Worm (Caenorhabditis elegans): ENCODE results near the gene hif-1.

The hif-1 gene

ce11 chrV:20802906-20803305 is 22.7 kb downstream of the hif-1 start, which contains the start of gene Y44A6D.5:
Gene Y44A6D.5, minus strand, starts transcription at chrV:20803006.
- TF ChIP-seq hlh-13 (GFP tag; optimal IDR thresholded peaks at IDR 0.05) (no peak), ets-4 (tag; optimal IDR thresholded peaks at IDR 0.05) (no peak), ztf-16 (tag; optimal IDR thresholded peaks at IDR 0.05) (no peak), ceh-6 (GFP tag; optimal IDR thresholded peaks at IDR 0.05) (no peak), ceh-9 (tag; optimal IDR thresholded peaks at IDR 0.05) (no peak), ceh-31 (tag; optimal IDR thresholded peaks at IDR 0.05) (no peak), mec-3 (tag; optimal IDR thresholded peaks at IDR 0.05; ENCODE audit: borderline replicate concordance) (no peak), F13H6.1 (tag; optimal IDR thresholded peaks at IDR 0.05) (no peak), gmeb-2 (tag; optimal IDR thresholded peaks at IDR 0.05) (no peak), lin-11 (tag; optimal IDR thresholded peaks at IDR 0.05) (no peak), unc-86 (tag; optimal IDR thresholded peaks at IDR 0.05) (no peak), che-1 (tag; optimal IDR thresholded peaks at IDR 0.05) (no peak), elt-2 (tag; optimal IDR thresholded peaks at IDR 0.05) (no peak), ref-2 (tag; optimal IDR thresholded peaks at IDR 0.05) (no peak), ceh-22 (tag; optimal IDR thresholded peaks at IDR 0.05) (no peak), unc-55 (GFP tag; optimal IDR thresholded peaks at IDR 0.05) (no peak), ceh-24 (tag; optimal IDR thresholded peaks at IDR 0.05) (no peak), Y22D7AL.16 (tag; optimal IDR thresholded peaks at IDR 0.05) (no peak), tbx-2 (tag; optimal IDR thresholded peaks at IDR 0.05) (no peak), T23F11.4 (GFP tag; optimal IDR thresholded peaks at IDR 0.05) (no peak)

DNA sequence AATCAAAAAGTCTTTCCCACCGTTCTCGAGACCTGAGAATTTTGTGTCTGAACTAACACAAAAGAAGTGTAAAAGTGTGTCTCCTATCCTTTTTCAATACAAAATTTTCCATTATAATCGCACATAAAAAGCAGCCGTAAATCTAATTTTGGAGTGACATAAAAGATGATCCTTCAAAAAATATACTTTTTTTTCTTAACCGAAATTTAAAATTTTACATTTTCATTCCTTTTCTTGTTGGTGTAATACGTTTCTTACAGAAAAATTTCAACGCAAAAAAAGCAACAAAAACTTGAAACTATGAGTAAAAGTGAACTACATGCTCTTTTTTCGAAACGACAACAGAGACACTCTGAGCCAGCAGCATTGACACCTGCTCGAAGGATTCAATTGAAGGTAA is 26.8 kb downstream of the hif-1 start, which contains the start of gene Y44A6D.6:
Gene Y44A6D.6, plus strand, starts transcription at position 301 of the 400 bp plus-strand sequence.
- TF ChIP-seq ceh-48 (tag; optimal IDR thresholded peaks at IDR 0.05) (no peak), dmd-4 (tag; optimal IDR thresholded peaks at IDR 0.05; ENCODE audit: borderline replicate concordance) (no peak), fax-1 (tag; optimal IDR thresholded peaks at IDR 0.05) (no peak), sox-2 (GFP tag; IDR thresholded peaks at IDR 0.05) (no peak), ceh-19 (GFP tag; optimal IDR thresholded peaks at IDR 0.05) (no peak), hlh-8 (tag; optimal IDR thresholded peaks at IDR 0.05) (no peak), pat-9 (tag; optimal IDR thresholded peaks at IDR 0.05) (no peak), Y22D7AL.16 (tag; optimal IDR thresholded peaks at IDR 0.05) (no peak), madf-2 (tag; optimal IDR thresholded peaks at IDR 0.05) (no peak)

ce11 chrV:20813646-20814045 is 33.4 kb downstream of the hif-1 start:
- TF ChIP-seq pax-1 (tag; optimal IDR thresholded peaks at IDR 0.05) = no peak
- peak; percentile 18 for TF ChIP-seq unc-42 (tag; optimal IDR thresholded peaks at IDR 0.05)

- TF ChIP-seq unc-42 (tag; optimal IDR thresholded peaks at IDR 0.05) (no peak), ama-1 (optimal IDR thresholded peaks at IDR 0.05) (no peak), pqm-1 (tag; optimal IDR thresholded peaks at IDR 0.05) (no peak), Y22D7AL.16 (tag; optimal IDR thresholded peaks at IDR 0.05) (no peak), K09A11.1 (tag; optimal IDR thresholded peaks at IDR 0.05; ENCODE audit: insufficient read depth) (no peak), nhr-232 (tag; optimal IDR thresholded peaks at IDR 0.05) (no peak), ceh-45 (GFP tag; IDR thresholded peaks at IDR 0.05) (no peak), F13H6.1 (tag; optimal IDR thresholded peaks at IDR 0.05) (no peak), odd-2 (tag; optimal IDR thresholded peaks at IDR 0.05) (no peak), sdc-2 (tag; optimal IDR thresholded peaks at IDR 0.05) (no peak)
Observed at ce11 chrV:20814424-20814823, 34.2 kb downstream of the hif-1 start, which contains the start of gene Y44A6D.7. Gene Y44A6D.7, plus strand, starts transcription at chrV:20814724.

DNA sequence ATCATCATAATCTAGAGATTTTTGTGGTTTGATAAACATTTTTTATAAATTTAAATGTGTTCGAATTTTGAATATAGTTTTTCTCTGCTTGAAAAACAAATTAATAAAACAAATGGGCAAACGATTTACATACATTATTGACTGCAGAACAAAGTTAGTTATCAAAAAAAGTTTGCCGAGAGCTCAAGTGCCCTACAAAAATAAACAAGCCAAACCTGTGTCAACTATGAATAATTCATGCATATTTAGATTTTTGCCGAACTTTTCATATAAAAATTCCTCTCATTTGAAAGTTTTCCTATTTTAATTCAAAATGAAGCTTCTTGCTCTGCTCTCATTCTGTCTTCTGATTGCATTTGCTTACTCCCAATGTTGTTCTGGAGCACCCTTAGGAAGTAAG is 35.6 kb downstream of the hif-1 start, which contains the start of gene sshk-1:
Gene sshk-1, plus strand, starts transcription at position 301 of the 400 bp plus-strand sequence.
- no peak for TF ChIP-seq eyg-1 (tag; optimal IDR thresholded peaks at IDR 0.05)
- TF ChIP-seq ttx-3 (tag; optimal IDR thresholded peaks at IDR 0.05) = no peak
- no peak for TF ChIP-seq elt-2 (tag; optimal IDR thresholded peaks at IDR 0.05)
- no peak for TF ChIP-seq lin-11 (tag; optimal IDR thresholded peaks at IDR 0.05)
- no peak for TF ChIP-seq K02D7.2 (tag; optimal IDR thresholded peaks at IDR 0.05)
- TF ChIP-seq unc-3 (GFP tag; conservative IDR thresholded peaks at IDR 0.05) = no peak
- no peak for TF ChIP-seq unc-3 (tag; optimal IDR thresholded peaks at IDR 0.05)
- no peak for TF ChIP-seq unc-55 (GFP tag; optimal IDR thresholded peaks at IDR 0.05)
- TF ChIP-seq syd-9 (tag; optimal IDR thresholded peaks at IDR 0.05) = no peak
- no peak for TF ChIP-seq ceh-6 (GFP tag; optimal IDR thresholded peaks at IDR 0.05)

All from whole organism, late embryonic.